Fruit fly (Drosophila melanogaster): ENCODE data around the gene CG15876.

dm6 chr3L:4686609-4687008 is 8.0 kb downstream of the CG15876 start:
- TF ChIP-seq CG8478 (optimal IDR thresholded peaks at IDR 0.05) = no peak
- TF ChIP-seq CTCF (optimal IDR thresholded peaks at IDR 0.05) = no peak
